Fruit fly (Drosophila melanogaster) whole organism, embryonic: ENCODE data around the gene EMC5.

Experiments
- B-H2 ChIP-seq: fragments of 200-800 bp; sonication (Bioruptor generic); optimal IDR thresholded peaks from 2 replicates; lab custom pipeline; 2018; ENCODE audit warnings: missing biosample characterization, mild to moderate bottlenecking, missing genetic modification characterization
- BEAF-32 ChIP-seq: fragments of 200-800 bp; sonication (Bioruptor generic); optimal IDR thresholded peaks from 3 replicates; lab custom pipeline; 2017; ENCODE audit warnings: missing biosample characterization, missing genetic modification characterization, mild to moderate bottlenecking, moderate library complexity, missing genetic modification reagents
- CG1024 ChIP-seq: fragments of 200-800 bp; sonication (Bioruptor generic); IDR thresholded peaks from 2 replicates; pipeline ENCODE4 v1.3.6; 2022; ENCODE audit warnings: missing biosample characterization, missing genetic modification characterization
- CG10267 ChIP-seq: fragments of 200-800 bp; sonication (Bioruptor generic); optimal IDR thresholded peaks from 2 replicates; lab custom pipeline; 2018; ENCODE audit warnings: missing biosample characterization, mild to moderate bottlenecking, missing genetic modification characterization, moderate library complexity
- CG10543 ChIP-seq: fragments of 200-800 bp; sonication (Bioruptor generic); optimal IDR thresholded peaks from 3 replicates; lab custom pipeline; 2017; ENCODE audit warnings: missing biosample characterization, mild to moderate bottlenecking, missing genetic modification characterization, moderate library complexity
- CG13296 ChIP-seq: fragments of 200-800 bp; sonication (Bioruptor generic); optimal IDR thresholded peaks from 3 replicates; lab custom pipeline; 2018; ENCODE audit warnings: missing biosample characterization, mild to moderate bottlenecking, missing genetic modification characterization
- CG13894 ChIP-seq: fragments of 200-800 bp; sonication (Bioruptor generic); optimal IDR thresholded peaks from 3 replicates; lab custom pipeline; 2018; ENCODE audit warnings: missing biosample characterization, mild to moderate bottlenecking, missing genetic modification characterization, moderate library complexity
- CG31365 ChIP-seq: fragments of 200-800 bp; sonication (Bioruptor generic); optimal IDR thresholded peaks from 2 replicates; lab custom pipeline; 2018; ENCODE audit warnings: missing biosample characterization, mild to moderate bottlenecking, missing genetic modification characterization
- CG7357 ChIP-seq: fragments of 200-800 bp; sonication (Bioruptor generic); IDR thresholded peaks from 3 replicates; pipeline ENCODE4 v1.3.6; 2022; ENCODE audit warnings: missing biosample characterization, missing genetic modification characterization
- CG8290 ChIP-seq, 3 experiments: fragments of 200-800 bp; sonication (Bioruptor generic); optimal IDR thresholded peaks; 2 replicates each; lab custom pipeline; 2016 to 2019; ENCODE audit warnings: missing biosample characterization in 3 of 3, missing genetic modification characterization in 3 of 3, mild to moderate bottlenecking in 2 of 3, moderate library complexity in 1 of 3
- Chrac-16 ChIP-seq: fragments of 200-800 bp; sonication (Bioruptor generic); optimal IDR thresholded peaks from 3 replicates; lab custom pipeline; 2016; ENCODE audit warnings: missing biosample characterization, missing genetic modification characterization
- D19B ChIP-seq: fragments of 200-800 bp; sonication (Bioruptor generic); optimal IDR thresholded peaks from 2 replicates; lab custom pipeline; 2017; ENCODE audit warnings: missing biosample characterization, mild to moderate bottlenecking, missing genetic modification characterization
- Dbx ChIP-seq: fragments of 200-800 bp; sonication (Bioruptor generic); IDR thresholded peaks from 3 replicates; pipeline ENCODE4 v1.3.6; 2022; ENCODE audit warnings: missing biosample characterization, missing genetic modification characterization
- Deaf1 ChIP-seq: fragments of 200-800 bp; optimal IDR thresholded peaks from 3 replicates; lab custom pipeline; 2019; ENCODE audit warnings: missing biosample characterization, mild to moderate bottlenecking, missing genetic modification characterization, moderate library complexity
- Dip2 ChIP-seq: fragments of 200-800 bp; sonication (Bioruptor generic); IDR thresholded peaks from 2 replicates; pipeline ENCODE4 v1.3.6; 2022; ENCODE audit warnings: missing biosample characterization, missing genetic modification characterization
- Dll ChIP-seq: fragments of 200-800 bp; sonication (Bioruptor generic); IDR thresholded peaks from 4 replicates; pipeline ENCODE4 v1.3.6; 2022; ENCODE audit warnings: missing biosample characterization, missing genetic modification characterization; ENCODE audit not compliant: partially characterized antibody
- Dref ChIP-seq: fragments of 200-800 bp; sonication (Bioruptor generic); IDR thresholded peaks from 2 replicates; pipeline ENCODE4 v1.3.6; 2022; ENCODE audit warnings: missing biosample characterization, missing genetic modification characterization
- Ets65A ChIP-seq: fragments of 200-800 bp; sonication (Bioruptor generic); peaks from one replicate; lab custom pipeline; 2016; ENCODE audit warnings: missing biosample characterization, missing genetic modification characterization
- Fer2 ChIP-seq: fragments of 200-800 bp; sonication (Bioruptor generic); optimal IDR thresholded peaks from 2 replicates; lab custom pipeline; 2018; ENCODE audit warnings: missing biosample characterization, mild to moderate bottlenecking, missing genetic modification characterization, moderate library complexity
- Fer3 ChIP-seq: fragments of 200-800 bp; sonication (Bioruptor generic); optimal IDR thresholded peaks from 2 replicates; lab custom pipeline; 2018; ENCODE audit warnings: missing biosample characterization, mild to moderate bottlenecking, missing genetic modification characterization, moderate library complexity
- HLH3B ChIP-seq: fragments of 200-800 bp; sonication (Bioruptor generic); IDR thresholded peaks from 2 replicates; pipeline ENCODE4 v1.3.6; 2022; ENCODE audit warnings: missing biosample characterization, missing genetic modification characterization
- HLH54F ChIP-seq: fragments of 200-800 bp; sonication (Bioruptor generic); optimal IDR thresholded peaks from 3 replicates; lab custom pipeline; 2016; ENCODE audit warnings: missing biosample characterization, missing genetic modification characterization
- Hey ChIP-seq: fragments of 200-800 bp; sonication (Bioruptor generic); optimal IDR thresholded peaks from 3 replicates; lab custom pipeline; 2018; ENCODE audit warnings: missing biosample characterization, mild to moderate bottlenecking, missing genetic modification characterization
- Hr3 ChIP-seq: fragments of 200-800 bp; sonication (Bioruptor generic); optimal IDR thresholded peaks from 3 replicates; lab custom pipeline; 2016; ENCODE audit warnings: missing biosample characterization, missing genetic modification characterization
- Jarid2 ChIP-seq: fragments of 200-800 bp; sonication (Bioruptor generic); optimal IDR thresholded peaks from 3 replicates; lab custom pipeline; 2017; ENCODE audit warnings: mild to moderate bottlenecking, missing biosample characterization, missing genetic modification reagents, missing genetic modification characterization
- Mad ChIP-seq: fragments of 200-800 bp; sonication (Bioruptor generic); optimal IDR thresholded peaks from 2 replicates; lab custom pipeline; 2016; ENCODE audit warnings: missing biosample characterization, missing genetic modification characterization
- NK7.1 ChIP-seq: fragments of 200-800 bp; sonication (Bioruptor generic); optimal IDR thresholded peaks from 3 replicates; lab custom pipeline; 2016; ENCODE audit warnings: missing biosample characterization, missing genetic modification characterization
- Poxn ChIP-seq: fragments of 200-800 bp; sonication (Bioruptor generic); IDR thresholded peaks from 2 replicates; pipeline ENCODE4 v1.3.6; 2022; ENCODE audit warnings: missing biosample characterization, missing genetic modification characterization
- Rfx ChIP-seq: fragments of 200-800 bp; sonication (Bioruptor generic); IDR thresholded peaks from 2 replicates; pipeline ENCODE4 v1.3.6; 2022; ENCODE audit warnings: missing biosample characterization, missing genetic modification characterization
- Stat92E ChIP-seq, 3 experiments: fragments of >200 bp in 2 of 3; fragments of 200-800 bp in 1 of 3; sonication (Bioruptor generic) in 1 of 3; optimal IDR thresholded peaks; 2 replicates each; lab custom pipeline; 2017 to 2019; ENCODE audit warnings: missing biosample characterization in 3 of 3, missing genetic modification characterization in 3 of 3, mild to moderate bottlenecking in 1 of 3, moderate library complexity in 1 of 3
- Trl ChIP-seq, 3 experiments: fragments of >200 bp in 2 of 3; fragments of 200-800 bp in 1 of 3; sonication (Bioruptor generic) in 1 of 3; optimal IDR thresholded peaks; 2 replicates in 1 of 3; 3 replicates in 2 of 3; lab custom pipeline; 2016 to 2017; ENCODE audit warnings: missing biosample characterization in 1 of 3, missing genetic modification characterization in 1 of 3
- abd-A ChIP-seq: fragments of 200-800 bp; sonication (Bioruptor generic); optimal IDR thresholded peaks from 3 replicates; lab custom pipeline; 2019; ENCODE audit warnings: missing biosample characterization, mild to moderate bottlenecking, missing genetic modification characterization, moderate library complexity
- crol ChIP-seq: fragments of 200-800 bp; sonication (Bioruptor generic); IDR thresholded peaks from 2 replicates; pipeline ENCODE4 v1.3.6; 2022; ENCODE audit warnings: missing biosample characterization, missing genetic modification characterization
- dan ChIP-seq: fragments of 200-800 bp; sonication (Bioruptor generic); IDR thresholded peaks from 2 replicates; pipeline ENCODE4 v1.3.6; 2022; ENCODE audit warnings: missing biosample characterization, missing genetic modification characterization
- emc ChIP-seq: fragments of 200-800 bp; sonication (Bioruptor generic); optimal IDR thresholded peaks from 2 replicates; lab custom pipeline; 2016; ENCODE audit warnings: missing biosample characterization, missing genetic modification characterization
- ems ChIP-seq: fragments of 200-800 bp; sonication (Bioruptor generic); optimal IDR thresholded peaks from 3 replicates; lab custom pipeline; 2016; ENCODE audit warnings: missing biosample characterization, missing genetic modification characterization
- gce ChIP-seq: fragments of 200-800 bp; sonication (Bioruptor generic); IDR thresholded peaks from 3 replicates; pipeline ENCODE4 v1.3.6; 2022; ENCODE audit warnings: missing biosample characterization, missing genetic modification characterization
- gt ChIP-seq: fragments of 200-800 bp; sonication (Bioruptor generic); IDR thresholded peaks from 2 replicates; pipeline ENCODE4 v1.3.6; 2022; ENCODE audit warnings: missing biosample characterization, missing genetic modification characterization
- hb ChIP-seq: fragments of 200-800 bp; sonication (Bioruptor generic); IDR thresholded peaks from 3 replicates; pipeline ENCODE4 v1.3.6; 2022; ENCODE audit warnings: missing biosample characterization, missing genetic modification characterization; ENCODE audit not compliant: partially characterized antibody
- mam ChIP-seq: fragments of 200-800 bp; sonication (Bioruptor generic); optimal IDR thresholded peaks from 3 replicates; lab custom pipeline; 2016; ENCODE audit warnings: missing biosample characterization, missing genetic modification characterization
- nerfin-1 ChIP-seq: fragments of 200-800 bp; sonication (Bioruptor generic); optimal IDR thresholded peaks from 3 replicates; lab custom pipeline; 2019; ENCODE audit warnings: missing biosample characterization, mild to moderate bottlenecking, missing genetic modification characterization, moderate library complexity
- nerfin-2 ChIP-seq: fragments of 200-800 bp; sonication (Bioruptor generic); IDR thresholded peaks from 2 replicates; pipeline ENCODE4 v1.3.6; 2022; ENCODE audit warnings: missing biosample characterization, missing genetic modification characterization; ENCODE audit not compliant: partially characterized antibody
- pita ChIP-seq: fragments of 200-800 bp; sonication (Bioruptor generic); optimal IDR thresholded peaks from 2 replicates; lab custom pipeline; 2017; ENCODE audit warnings: missing biosample characterization, mild to moderate bottlenecking, missing genetic modification characterization
- sens-2 ChIP-seq: fragments of 200-800 bp; sonication (Bioruptor generic); IDR thresholded peaks from 2 replicates; pipeline ENCODE4 v1.3.6; 2022; ENCODE audit warnings: missing biosample characterization, missing genetic modification characterization
- tup ChIP-seq: fragments of 200-800 bp; sonication (Bioruptor generic); optimal IDR thresholded peaks from 2 replicates; lab custom pipeline; 2016; ENCODE audit warnings: missing biosample characterization, mild to moderate bottlenecking, missing genetic modification characterization, moderate library complexity

EMC5 gene

DNA sequence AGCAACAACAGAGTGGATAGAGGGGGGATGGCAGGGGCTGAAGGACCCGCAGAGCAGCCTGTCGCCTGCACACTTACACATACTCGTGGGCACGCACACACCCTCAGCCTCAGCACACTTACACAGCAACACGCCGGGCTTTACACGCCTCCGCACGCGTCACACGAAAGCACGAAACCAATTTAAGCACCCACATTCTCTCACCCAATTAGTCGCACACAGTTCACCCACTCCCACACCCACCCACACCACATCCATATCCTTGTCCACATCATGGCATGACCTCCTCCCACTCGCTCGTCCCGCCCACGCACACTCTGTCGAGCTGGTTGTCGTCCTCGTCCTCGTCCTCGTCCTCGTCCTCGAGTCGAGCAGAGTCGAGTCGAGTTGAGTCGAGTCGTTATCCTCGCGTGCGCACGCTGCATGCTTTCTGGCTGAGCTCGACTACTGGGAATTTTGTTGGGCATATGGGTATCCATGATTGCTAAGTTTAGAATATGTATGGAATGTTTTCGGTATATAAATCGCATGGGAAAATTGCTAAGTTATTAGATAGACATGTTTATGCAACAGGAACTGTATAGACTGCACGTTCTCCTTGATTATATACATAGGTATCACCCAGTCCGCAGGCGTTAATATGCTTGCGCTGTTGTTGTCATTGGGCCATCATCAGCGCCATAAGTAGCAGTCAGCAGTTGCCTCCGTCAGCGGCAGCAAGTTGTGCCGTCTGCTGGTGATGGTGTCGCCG is 24.6 kb downstream of the EMC5 start (continued):
- TF ChIP-seq nerfin-2 (GFP tag; lab: Robert Waterston, UW) (no peak), tup (GFP tag; lab: Kevin White, UChicago) (peak; percentile 71), sens-2 (GFP tag; lab: Robert Waterston, UW) (peak; percentile 50; the same call in 1 of the 2 replicates), Fer3 (tag; lab: Kevin White, UChicago) (peak; percentile 82), HLH3B (GFP tag; lab: Robert Waterston, UW) (peak; percentile 83), Mad (GFP tag; lab: Kevin White, UChicago) (peak; percentile 56), Ets65A (GFP tag; lab: Kevin White, UChicago) (peak; percentile 94), Dll (GFP tag; lab: Robert Waterston, UW) (no peak), Dbx (GFP tag; lab: Robert Waterston, UW) (peak; percentile 84), BEAF-32 (no peak), CG13296 (GFP tag; lab: Kevin White, UChicago) (peak; percentile 69), CG31365 (tag; lab: Kevin White, UChicago) (peak; percentile 50)
- TF ChIP-seq, all 482 proteins: peak for 370

DNA sequence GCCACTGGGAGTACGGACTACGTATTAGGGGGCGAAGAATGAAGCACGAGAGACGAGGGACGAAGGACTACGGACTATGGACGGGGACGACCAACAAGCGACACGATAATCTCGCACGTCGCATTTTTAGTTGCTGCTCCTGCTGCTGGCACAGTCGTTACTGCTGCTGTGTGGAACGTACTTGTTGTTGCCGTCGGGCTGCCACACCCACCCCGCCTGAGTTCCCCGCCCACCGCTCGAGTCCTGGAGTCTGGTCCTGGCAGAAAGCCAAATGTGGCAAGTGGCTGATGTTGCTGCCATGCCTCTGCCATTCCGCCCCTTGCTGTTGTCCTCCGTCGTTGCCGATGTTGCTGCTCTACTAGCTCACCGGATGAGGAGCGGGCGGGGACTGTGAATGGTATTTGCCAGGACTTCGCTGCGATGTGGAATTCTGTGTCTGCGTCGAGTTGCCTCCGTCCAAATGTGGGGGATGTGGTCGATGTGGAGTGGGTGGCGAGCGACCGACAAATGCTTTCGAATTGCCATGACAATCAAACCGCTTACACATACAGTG is 25.3 kb downstream of the EMC5 start:
- TF ChIP-seq Stat92E (GFP tag; optimal IDR thresholded peaks at IDR 0.05; lab: Kevin White, UChicago) (no peak), CG1024 (GFP tag; lab: Robert Waterston, UW) (no peak), mam (GFP tag; lab: Kevin White, UChicago) (no peak), emc (no peak), Jarid2 (GFP tag; lab: Kevin White, UChicago) (no peak), hb (GFP tag; lab: Robert Waterston, UW) (0 out of 3 replicates have a peak, but pooled peaks have one; percentile 22), CG13894 (peak; percentile 41), B-H2 (GFP tag; lab: Kevin White, UChicago) (no peak), dan (GFP tag; lab: Robert Waterston, UW) (no peak), CG10543 (GFP tag; lab: Kevin White, UChicago) (peak; percentile 89), pita (GFP tag; lab: Kevin White, UChicago) (no peak), Trl (optimal IDR thresholded peaks at IDR 0.05; lab: Kevin White, UChicago) (no peak), Trl (GFP tag; optimal IDR thresholded peaks at IDR 0.05; lab: Kevin White, UChicago) (no peak), abd-A (peak; percentile 93), nerfin-1 (tag; lab: Kevin White, UChicago) (peak; percentile 19), ems (GFP tag; lab: Kevin White, UChicago) (no peak), Dref (GFP tag; lab: Robert Waterston, UW) (0 out of 2 replicates have a peak, but pooled peaks have one; percentile 24), Poxn (GFP tag; lab: Robert Waterston, UW) (no peak), Chrac-16 (no peak), gt (no peak), HLH54F (no peak), Dip2 (GFP tag; lab: Robert Waterston, UW) (no peak), nerfin-2 (GFP tag; lab: Robert Waterston, UW) (no peak), CG8290 (GFP tag; optimal IDR thresholded peaks at IDR 0.05; lab: Kevin White, UChicago) (no peak), CG8290 (tag; optimal IDR thresholded peaks at IDR 0.05; lab: Kevin White, UChicago) (no peak), Rfx (GFP tag; lab: Robert Waterston, UW) (peak; percentile 23; the same call in 1 of the 2 replicates), Dll (GFP tag; lab: Robert Waterston, UW) (no peak), gce (no peak), Hr3 (GFP tag; lab: Kevin White, UChicago) (no peak), Deaf1 (tag; lab: Kevin White, UChicago) (peak; percentile 42), CG7357 (no peak), Hey (peak; percentile 88), crol (GFP tag; lab: Robert Waterston, UW) (peak; percentile 73), NK7.1 (no peak), CG10267 (no peak), Fer2 (tag; lab: Kevin White, UChicago) (peak; percentile 28), D19B (GFP tag; lab: Kevin White, UChicago) (no peak)
